Fruit fly (Drosophila melanogaster) whole organism, wandering third instar larva: ENCODE data around the gene MtnD.

Experiments used
- HLH106 ChIP-seq: fragments of 200-800 bp; optimal IDR thresholded peaks from 3 replicates; lab custom pipeline; 2019; ENCODE audit warnings: missing biosample characterization, mild to moderate bottlenecking, missing genetic modification characterization, moderate library complexity
- fru ChIP-seq: fragments of 200-800 bp; sonication (Bioruptor generic); optimal IDR thresholded peaks from 3 replicates; lab custom pipeline; 2016; ENCODE audit warnings: missing biosample characterization, mild to moderate bottlenecking, missing genetic modification characterization
- h ChIP-seq: fragments of 200-800 bp; sonication (Bioruptor generic); optimal IDR thresholded peaks from 3 replicates; lab custom pipeline; 2016; ENCODE audit warnings: missing biosample characterization, mild to moderate bottlenecking, missing genetic modification characterization
- pan ChIP-seq: fragments of >200 bp; optimal IDR thresholded peaks from 2 replicates; lab custom pipeline; 2017
- psq ChIP-seq: fragments of 200-800 bp; sonication (Bioruptor generic); optimal IDR thresholded peaks from 3 replicates; lab custom pipeline; 2017; ENCODE audit warnings: missing biosample characterization, mild to moderate bottlenecking, missing genetic modification characterization, moderate library complexity
- sage ChIP-seq: fragments of 200-800 bp; sonication (Bioruptor generic); optimal IDR thresholded peaks from 2 replicates; lab custom pipeline; 2016; ENCODE audit warnings: missing biosample characterization, mild to moderate bottlenecking, missing genetic modification characterization

- TF ChIP-seq HLH106 (no peak), fru (GFP tag; lab: Kevin White, UChicago) (no peak), psq (GFP tag; lab: Kevin White, UChicago) (no peak), sage (GFP tag; lab: Kevin White, UChicago) (no peak), pan (lab: Kevin White, UChicago) (no peak), h (GFP tag; lab: Kevin White, UChicago) (no peak)
These were observed 16.8 kb downstream of the MtnD start for dm6 chr3R:20551487-20552079.
